Fruit fly (Drosophila melanogaster) whole organism, embryonic: Measurements from ENCODE around the gene sro.
A peak's percentile ranks its signal among the peaks of the same experiment; 100 is the strongest.

ENCODE experiments used
- CG10147 ChIP-seq: fragments of 200-800 bp; sonication (Bioruptor generic); optimal IDR thresholded peaks from 2 replicates; lab custom pipeline; 2019; ENCODE audit warnings: missing biosample characterization, mild to moderate bottlenecking, missing genetic modification characterization, moderate library complexity
- CG1024 ChIP-seq: fragments of 200-800 bp; sonication (Bioruptor generic); IDR thresholded peaks from 2 replicates; pipeline ENCODE4 v1.3.6; 2022; ENCODE audit warnings: missing biosample characterization, missing genetic modification characterization
- CG12071 ChIP-seq: fragments of 200-800 bp; sonication (Bioruptor generic); optimal IDR thresholded peaks from 3 replicates; lab custom pipeline; 2018; ENCODE audit warnings: missing biosample characterization, mild to moderate bottlenecking, missing genetic modification characterization
- CG14667 ChIP-seq: fragments of 200-800 bp; sonication (Bioruptor generic); IDR thresholded peaks from 2 replicates; pipeline ENCODE4 v1.3.6; 2022; ENCODE audit warnings: missing biosample characterization, missing genetic modification characterization
- CG14710 ChIP-seq: fragments of 200-800 bp; sonication (Bioruptor generic); optimal IDR thresholded peaks from 3 replicates; lab custom pipeline; 2019; ENCODE audit warnings: missing biosample characterization, mild to moderate bottlenecking, missing genetic modification characterization, moderate library complexity
- CG1529 ChIP-seq: fragments of 200-800 bp; sonication (Bioruptor generic); optimal IDR thresholded peaks from 3 replicates; lab custom pipeline; 2018; ENCODE audit warnings: missing biosample characterization, missing genetic modification characterization
- CG17186 ChIP-seq: fragments of 200-800 bp; sonication (Bioruptor generic); optimal IDR thresholded peaks from 3 replicates; lab custom pipeline; 2017; ENCODE audit warnings: missing biosample characterization, missing genetic modification reagents, missing genetic modification characterization
- CG17912 ChIP-seq: fragments of 200-800 bp; sonication (Bioruptor generic); optimal IDR thresholded peaks from 2 replicates; lab custom pipeline; 2018; ENCODE audit warnings: missing biosample characterization, mild to moderate bottlenecking, missing genetic modification characterization
- CG2889 ChIP-seq: fragments of 200-800 bp; sonication (Bioruptor generic); IDR thresholded peaks from 3 replicates; pipeline ENCODE4 v1.3.6; 2022; ENCODE audit warnings: missing biosample characterization, missing genetic modification characterization
- CG31441 ChIP-seq: fragments of 200-800 bp; sonication (Bioruptor generic); IDR thresholded peaks from 2 replicates; pipeline ENCODE4 v1.3.6; 2022; ENCODE audit warnings: missing biosample characterization, missing genetic modification characterization
- CG32532 ChIP-seq: fragments of 200-800 bp; sonication (Bioruptor generic); IDR thresholded peaks from 2 replicates; pipeline ENCODE4 v1.3.6; 2022; ENCODE audit warnings: missing biosample characterization, missing genetic modification characterization
- CG4617 ChIP-seq: fragments of 200-800 bp; sonication (Bioruptor generic); optimal IDR thresholded peaks from 3 replicates; lab custom pipeline; 2016; ENCODE audit warnings: missing biosample characterization, missing genetic modification characterization, borderline replicate concordance
- CG4820 ChIP-seq: fragments of 200-800 bp; sonication (Bioruptor generic); optimal IDR thresholded peaks from 3 replicates; lab custom pipeline; 2016; ENCODE audit warnings: missing biosample characterization, missing genetic modification characterization
- CG6272 ChIP-seq: fragments of 200-800 bp; sonication (Bioruptor generic); IDR thresholded peaks from 2 replicates; pipeline ENCODE4 v1.3.6; 2022; ENCODE audit warnings: missing biosample characterization, missing genetic modification characterization
- CG6791 ChIP-seq: fragments of 200-800 bp; sonication (Bioruptor generic); IDR thresholded peaks from 3 replicates; pipeline ENCODE4 v1.3.6; 2022; ENCODE audit warnings: missing biosample characterization, missing genetic modification characterization; ENCODE audit not compliant: partially characterized antibody
- CG9727 ChIP-seq: fragments of 200-800 bp; sonication (Bioruptor generic); optimal IDR thresholded peaks from 3 replicates; lab custom pipeline; 2017; ENCODE audit warnings: missing biosample characterization, mild to moderate bottlenecking, missing genetic modification characterization
- CTCF ChIP-seq: fragments of 200-800 bp; sonication (Bioruptor generic); optimal IDR thresholded peaks from 2 replicates; lab custom pipeline; 2017; ENCODE audit warnings: missing biosample characterization, mild to moderate bottlenecking, missing genetic modification characterization, moderate library complexity
- D19A ChIP-seq: fragments of 200-800 bp; optimal IDR thresholded peaks from 3 replicates; lab custom pipeline; 2019; ENCODE audit warnings: missing biosample characterization, mild to moderate bottlenecking, missing genetic modification characterization, moderate library complexity
- Ets65A ChIP-seq: fragments of 200-800 bp; sonication (Bioruptor generic); peaks from one replicate; lab custom pipeline; 2016; ENCODE audit warnings: missing biosample characterization, missing genetic modification characterization
- GATAe ChIP-seq: fragments of 200-800 bp; sonication (Bioruptor generic); conservative IDR thresholded peaks from 2 replicates; pipeline ENCODE4 v1.3.6; 2022; ENCODE audit warnings: missing biosample characterization, missing genetic modification characterization
- H2.0 ChIP-seq: fragments of 200-800 bp; sonication (Bioruptor generic); IDR thresholded peaks from 2 replicates; pipeline ENCODE4 v1.3.6; 2022; ENCODE audit warnings: missing biosample characterization, missing genetic modification characterization
- HHEX ChIP-seq: fragments of 200-800 bp; sonication (Bioruptor generic); optimal IDR thresholded peaks from 3 replicates; lab custom pipeline; 2017; ENCODE audit warnings: missing biosample characterization, mild to moderate bottlenecking, missing genetic modification characterization, missing genetic modification reagents
- Hr78 ChIP-seq, 2 experiments: fragments of 200-800 bp in 1 of 2; fragments of >200 bp in 1 of 2; sonication (Bioruptor generic) in 1 of 2; optimal IDR thresholded peaks; 2 replicates each; lab custom pipeline; 2017 to 2019; ENCODE audit warnings: missing biosample characterization in 2 of 2, missing genetic modification characterization in 2 of 2, mild to moderate bottlenecking in 1 of 2, moderate library complexity in 1 of 2
- Jarid2 ChIP-seq: fragments of 200-800 bp; sonication (Bioruptor generic); optimal IDR thresholded peaks from 3 replicates; lab custom pipeline; 2017; ENCODE audit warnings: mild to moderate bottlenecking, missing biosample characterization, missing genetic modification reagents, missing genetic modification characterization
- Lhr ChIP-seq: fragments of 200-800 bp; sonication (Bioruptor generic); optimal IDR thresholded peaks from 3 replicates; lab custom pipeline; 2017; ENCODE audit warnings: mild to moderate bottlenecking, missing biosample characterization, missing genetic modification reagents, missing genetic modification characterization
- MESR4 ChIP-seq: fragments of 200-800 bp; sonication (Bioruptor generic); optimal IDR thresholded peaks from 2 replicates; lab custom pipeline; 2018; ENCODE audit warnings: missing biosample characterization, mild to moderate bottlenecking, missing genetic modification characterization, moderate library complexity
- Oli ChIP-seq: fragments of 200-800 bp; sonication (Bioruptor generic); optimal IDR thresholded peaks from 2 replicates; lab custom pipeline; 2018; ENCODE audit warnings: missing biosample characterization, mild to moderate bottlenecking, missing genetic modification characterization, moderate library complexity
- Optix ChIP-seq: fragments of 200-800 bp; sonication (Bioruptor generic); IDR thresholded peaks from 3 replicates; pipeline ENCODE4 v1.3.6; 2022; ENCODE audit warnings: missing biosample characterization, missing genetic modification characterization
- Ptx1 ChIP-seq: fragments of 200-800 bp; sonication (Bioruptor generic); IDR thresholded peaks from 2 replicates; pipeline ENCODE4 v1.3.6; 2022; ENCODE audit warnings: missing biosample characterization, missing genetic modification characterization
- Six4 ChIP-seq: fragments of 200-800 bp; sonication (Bioruptor generic); optimal IDR thresholded peaks from 2 replicates; lab custom pipeline; 2016; ENCODE audit warnings: missing biosample characterization, missing genetic modification characterization
- Sox100B ChIP-seq: fragments of 200-800 bp; sonication (Bioruptor generic); optimal IDR thresholded peaks from 3 replicates; lab custom pipeline; 2018; ENCODE audit warnings: missing biosample characterization, mild to moderate bottlenecking, missing genetic modification characterization
- Spps ChIP-seq: fragments of 200-800 bp; sonication (Bioruptor generic); optimal IDR thresholded peaks from 2 replicates; lab custom pipeline; 2018; ENCODE audit warnings: missing biosample characterization, mild to moderate bottlenecking, missing genetic modification characterization
- ase ChIP-seq: fragments of 200-800 bp; sonication (Bioruptor generic); IDR thresholded peaks from 3 replicates; pipeline ENCODE4 v1.3.6; 2022; ENCODE audit warnings: missing biosample characterization, missing genetic modification characterization
- br ChIP-seq: fragments of >200 bp; optimal IDR thresholded peaks from 2 replicates; lab custom pipeline; 2017
- cato ChIP-seq: fragments of 200-800 bp; sonication (Bioruptor generic); optimal IDR thresholded peaks from 2 replicates; lab custom pipeline; 2016; ENCODE audit warnings: missing biosample characterization, missing genetic modification characterization, borderline replicate concordance
- crp ChIP-seq, 2 experiments: fragments of 200-800 bp; sonication (Bioruptor generic); optimal IDR thresholded peaks; 2 replicates in 1 of 2; 3 replicates in 1 of 2; lab custom pipeline; 2017; ENCODE audit warnings: missing biosample characterization in 2 of 2, missing genetic modification characterization in 2 of 2, mild to moderate bottlenecking in 1 of 2, moderate library complexity in 1 of 2
- dan ChIP-seq: fragments of 200-800 bp; sonication (Bioruptor generic); IDR thresholded peaks from 2 replicates; pipeline ENCODE4 v1.3.6; 2022; ENCODE audit warnings: missing biosample characterization, missing genetic modification characterization
- gce ChIP-seq: fragments of 200-800 bp; sonication (Bioruptor generic); IDR thresholded peaks from 3 replicates; pipeline ENCODE4 v1.3.6; 2022; ENCODE audit warnings: missing biosample characterization, missing genetic modification characterization
- gem ChIP-seq: fragments of 200-800 bp; sonication (Bioruptor generic); optimal IDR thresholded peaks from 2 replicates; lab custom pipeline; 2019; ENCODE audit warnings: missing biosample characterization, mild to moderate bottlenecking, missing genetic modification characterization, moderate library complexity
- knrl ChIP-seq: fragments of 200-800 bp; sonication (Bioruptor generic); IDR thresholded peaks from 3 replicates; pipeline ENCODE4 v1.3.6; 2022; ENCODE audit warnings: missing biosample characterization, missing genetic modification characterization; ENCODE audit not compliant: partially characterized antibody
- lmd ChIP-seq: fragments of 200-800 bp; sonication (Bioruptor generic); IDR thresholded peaks from 2 replicates; pipeline ENCODE4 v1.3.6; 2022; ENCODE audit warnings: missing biosample characterization, missing genetic modification characterization
- lov ChIP-seq, 2 experiments: fragments of 200-800 bp in 1 of 2; fragments of >200 bp in 1 of 2; sonication (Bioruptor generic) in 1 of 2; IDR thresholded peaks in 1 of 2; optimal IDR thresholded peaks in 1 of 2; 2 replicates in 1 of 2; 3 replicates in 1 of 2; pipeline versions ENCODE4 v1.3.6 to Lab custom; 2017 to 2022; ENCODE audit warnings: missing biosample characterization in 1 of 2, missing genetic modification characterization in 1 of 2
- luna ChIP-seq: fragments of 200-800 bp; sonication (Bioruptor generic); optimal IDR thresholded peaks from 2 replicates; lab custom pipeline; 2016; ENCODE audit warnings: missing biosample characterization, missing genetic modification characterization
- mam ChIP-seq: fragments of 200-800 bp; sonication (Bioruptor generic); optimal IDR thresholded peaks from 3 replicates; lab custom pipeline; 2016; ENCODE audit warnings: missing biosample characterization, missing genetic modification characterization
- onecut ChIP-seq: fragments of 200-800 bp; sonication (Bioruptor generic); IDR thresholded peaks from 2 replicates; pipeline ENCODE4 v1.3.6; 2022; ENCODE audit warnings: missing biosample characterization, missing genetic modification characterization
- schlank ChIP-seq: fragments of 200-800 bp; sonication (Bioruptor generic); optimal IDR thresholded peaks from 2 replicates; lab custom pipeline; 2018; ENCODE audit warnings: missing biosample characterization, mild to moderate bottlenecking, missing genetic modification characterization
- sim ChIP-seq: fragments of 200-800 bp; sonication (Bioruptor generic); IDR thresholded peaks from 2 replicates; pipeline ENCODE4 v1.3.6; 2022; ENCODE audit warnings: missing biosample characterization, missing genetic modification characterization
- so ChIP-seq: fragments of 200-800 bp; sonication (Bioruptor generic); IDR thresholded peaks from 3 replicates; pipeline ENCODE4 v1.3.6; 2022; ENCODE audit warnings: missing biosample characterization, missing genetic modification characterization
- sr ChIP-seq: fragments of 200-800 bp; sonication (Bioruptor generic); IDR thresholded peaks from 3 replicates; pipeline ENCODE4 v1.3.6; 2022; ENCODE audit warnings: missing biosample characterization, missing genetic modification characterization
- trem ChIP-seq: fragments of 200-800 bp; optimal IDR thresholded peaks from 3 replicates; lab custom pipeline; 2019; ENCODE audit warnings: missing biosample characterization, mild to moderate bottlenecking, missing genetic modification characterization, moderate library complexity
- zfh1 ChIP-seq: fragments of 200-800 bp; sonication (Bioruptor generic); IDR thresholded peaks from 3 replicates; pipeline ENCODE4 v1.3.6; 2022; ENCODE audit warnings: missing biosample characterization, missing genetic modification characterization
- zfh2 ChIP-seq: fragments of 200-800 bp; sonication (Bioruptor generic); optimal IDR thresholded peaks from 2 replicates; lab custom pipeline; 2016; ENCODE audit warnings: missing biosample characterization, missing genetic modification characterization

sro gene

DNA sequence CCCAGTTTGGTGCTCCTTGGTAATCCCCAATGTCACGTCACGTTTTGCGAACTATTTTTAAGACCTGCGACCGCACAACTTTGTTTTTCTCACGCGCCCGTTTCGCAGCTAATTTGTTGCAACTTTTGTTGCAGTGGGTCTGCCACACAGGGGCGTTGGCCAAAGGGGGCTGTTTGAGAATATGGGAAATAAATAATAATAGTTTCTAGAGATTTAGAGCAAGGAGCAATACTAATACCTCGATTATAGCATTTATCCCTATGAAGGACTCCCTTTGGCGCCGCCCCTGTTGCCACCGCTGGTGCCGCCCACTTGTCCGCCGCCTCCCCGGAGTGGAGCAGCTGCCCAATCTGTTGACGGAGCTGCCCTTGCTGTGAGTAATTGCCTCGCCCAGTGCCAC lies 39.1 kb upstream of the sro start (continued):
- TF ChIP-seq onecut (GFP tag; lab: Robert Waterston, UW) (no peak), CG14667 (GFP tag; lab: Robert Waterston, UW) (no peak), H2.0 (no peak), CG10147 (GFP tag; lab: Kevin White, UChicago) (no peak), br (no peak), Hr78 (GFP tag; optimal IDR thresholded peaks at IDR 0.05; lab: Kevin White, UChicago) (no peak), Lhr (no peak), trem (no peak), D19A (tag; lab: Kevin White, UChicago) (no peak), Oli (peak; percentile 18), so (GFP tag; lab: Robert Waterston, UW) (no peak), Six4 (GFP tag; lab: Kevin White, UChicago) (no peak), CG12071 (no peak), zfh2 (no peak), CG9727 (GFP tag; lab: Kevin White, UChicago) (no peak), Jarid2 (GFP tag; lab: Kevin White, UChicago) (no peak), crp (GFP tag; optimal IDR thresholded peaks at IDR 0.05; lab: Kevin White, UChicago) (no peak), schlank (tag; lab: Kevin White, UChicago) (no peak), lmd (peak; percentile 40; the same call in 1 of the 2 replicates), MESR4 (no peak), Ptx1 (GFP tag; lab: Robert Waterston, UW) (peak; percentile 23; the same call in 1 of the 2 replicates), CG17912 (GFP tag; lab: Kevin White, UChicago) (no peak), ase (GFP tag; lab: Robert Waterston, UW) (peak; percentile 61; the same call in 2 of the 3 replicates), CG17186 (GFP tag; lab: Kevin White, UChicago) (no peak), gem (tag; lab: Kevin White, UChicago) (no peak), Optix (peak; percentile 25; the same call in 1 of the 3 replicates), CG6272 (GFP tag; lab: Robert Waterston, UW) (peak; percentile 43; the same call in 1 of the 2 replicates), CG1024 (GFP tag; lab: Robert Waterston, UW) (no peak), CG32532 (GFP tag; lab: Robert Waterston, UW) (no peak), CG31441 (GFP tag; lab: Robert Waterston, UW) (no peak), cato (no peak), lov (optimal IDR thresholded peaks at IDR 0.05; lab: Kevin White, UChicago) (no peak), lov (GFP tag; IDR thresholded peaks at IDR 0.05; lab: Robert Waterston, UW) (no peak), CG6791 (GFP tag; lab: Robert Waterston, UW) (no peak), zfh1 (GFP tag; lab: Robert Waterston, UW) (peak; percentile 59; the same call in 2 of the 3 replicates), knrl (GFP tag; lab: Robert Waterston, UW) (no peak), CG4820 (GFP tag; lab: Kevin White, UChicago) (no peak), mam (no peak), dan (GFP tag; lab: Robert Waterston, UW) (no peak), CG4617 (no peak), GATAe (GFP tag; lab: Robert Waterston, UW) (no peak), CTCF (GFP tag; lab: Kevin White, UChicago) (no peak), HHEX (GFP tag; lab: Kevin White, UChicago) (no peak), CG14710 (tag; lab: Kevin White, UChicago) (no peak), sr (no peak), Ets65A (GFP tag; lab: Kevin White, UChicago) (peak; percentile 32), luna (GFP tag; lab: Kevin White, UChicago) (no peak), sim (no peak), Sox100B (GFP tag; lab: Kevin White, UChicago) (no peak), CG2889 (GFP tag; lab: Robert Waterston, UW) (no peak), gce (GFP tag; lab: Robert Waterston, UW) (no peak), CG1529 (GFP tag; lab: Kevin White, UChicago) (no peak), Spps (no peak)
